Worm (Caenorhabditis elegans) whole organism, late embryonic: ENCODE results near the gene kin-36.

ENCODE experiments used
- F13H6.1 ChIP-seq: sonication (generic microtip); optimal IDR thresholded peaks from 2 replicates; lab custom pipeline; 2016; ENCODE audit warnings: missing genetic modification characterization, missing compliant biosample characterization
- ceh-2 ChIP-seq: sonication (generic microtip); optimal IDR thresholded peaks from 2 replicates; lab custom pipeline; 2016; ENCODE audit warnings: missing genotype, missing genetic modification characterization, missing compliant biosample characterization
- ceh-22 ChIP-seq: sonication (generic microtip); optimal IDR thresholded peaks from 2 replicates; lab custom pipeline; 2017; ENCODE audit warnings: missing biosample characterization, missing genetic modification characterization
- ets-4 ChIP-seq: sonication (generic microtip); optimal IDR thresholded peaks from 2 replicates; lab custom pipeline; 2016; ENCODE audit warnings: missing genetic modification characterization, missing compliant biosample characterization
- nhr-232 ChIP-seq: sonication (generic microtip); optimal IDR thresholded peaks from 2 replicates; lab custom pipeline; 2016; ENCODE audit warnings: missing genetic modification characterization, missing compliant biosample characterization
- pha-4 ChIP-seq: fragments of 150-350 bp; optimal IDR thresholded peaks from 2 replicates; lab custom pipeline; 2018; ENCODE audit warnings: missing biosample characterization, missing genetic modification reagents, missing genetic modification characterization
- sox-2 ChIP-seq: fragments of 200-800 bp; sonication (Bioruptor generic); IDR thresholded peaks from 2 replicates; pipeline ENCODE4 v1.3.6; 2022; ENCODE audit warnings: missing genetic modification reagents, missing genetic modification characterization, missing compliant biosample characterization

- TF ChIP-seq ceh-2 (no peak), F13H6.1 (no peak), sox-2 (no peak), ceh-22 (tag; lab: Kevin White, UChicago) (no peak), pha-4 (no peak), ets-4 (tag; lab: Kevin White, UChicago) (no peak), nhr-232 (tag; lab: Kevin White, UChicago) (no peak)
Measured at ce11 chrIV:4710459-4710858, 31.6 kb downstream of the kin-36 start, which contains the start of gene cif-1.
